Fruit fly (Drosophila melanogaster): ENCODE data around the gene CG43759.

CG43759 gene

DNA sequence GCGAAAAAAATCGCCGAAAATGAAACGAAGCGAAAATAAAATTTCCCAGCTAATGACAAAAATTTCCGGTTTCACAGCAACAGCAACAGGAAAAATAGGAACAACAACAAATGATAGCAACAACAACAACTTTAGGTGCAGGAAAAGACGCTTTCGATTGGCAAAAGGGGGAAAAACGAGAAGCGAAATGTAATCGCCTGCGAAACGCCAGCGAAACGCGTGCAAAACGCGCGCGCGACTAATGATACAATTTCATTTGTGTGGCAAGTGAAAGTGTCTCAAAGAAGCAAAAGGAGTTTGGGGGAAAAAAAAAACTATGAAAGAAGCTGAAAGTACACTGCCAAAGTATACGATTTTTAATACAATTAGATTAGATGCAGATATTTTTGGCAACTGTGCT lies 11.8 kb downstream of the CG43759 start:
- TF ChIP-seq CG17801 (GFP tag; optimal IDR thresholded peaks at IDR 0.05; ENCODE audit: partially characterized antibody): no peak

- no peak for TF ChIP-seq CG17801 (GFP tag; optimal IDR thresholded peaks at IDR 0.05; ENCODE audit: partially characterized antibody)
Observed at dm6 chrX:18942648-18943047, 12.5 kb downstream of the CG43759 start.

DNA sequence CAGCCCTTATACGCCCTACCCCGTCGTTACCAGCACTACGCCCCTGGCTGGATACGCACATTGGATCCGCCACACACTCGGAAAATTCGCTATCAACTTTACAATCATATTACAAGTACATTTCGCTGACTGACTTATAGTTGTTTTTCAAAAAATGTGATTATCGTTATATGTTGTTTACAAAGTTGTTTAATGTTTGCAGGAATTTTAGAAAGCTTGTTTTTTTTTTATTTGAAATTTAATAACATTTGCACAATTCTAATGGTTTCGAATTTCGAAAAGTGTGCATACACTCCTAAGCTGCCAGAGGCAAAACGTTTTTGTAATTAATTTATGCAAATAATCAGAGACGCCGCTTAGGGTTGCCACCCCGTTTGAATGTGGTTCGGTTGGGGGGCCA lies 14.0 kb downstream of the CG43759 start:
- TF ChIP-seq CG17801 (GFP tag; optimal IDR thresholded peaks at IDR 0.05; ENCODE audit: partially characterized antibody): no peak

DNA sequence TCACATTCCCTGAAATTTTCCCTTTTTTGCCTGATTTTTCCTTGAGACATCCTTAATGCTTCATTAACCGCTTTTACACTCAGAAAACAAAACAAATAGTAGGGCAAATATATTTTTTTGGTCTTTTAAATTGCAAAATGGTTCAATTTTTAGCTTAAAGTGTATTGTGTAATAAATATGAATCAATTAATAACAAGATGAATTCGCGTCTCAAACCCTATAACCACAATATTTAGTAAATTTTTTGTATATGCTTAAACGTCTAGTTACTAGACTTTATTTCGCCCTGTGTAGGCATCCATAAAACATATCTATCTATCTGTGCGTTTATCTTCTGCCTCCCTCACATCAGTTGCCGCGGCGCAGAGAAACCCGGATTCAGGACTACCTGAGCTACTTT lies 16.7 kb downstream of the CG43759 start:
- TF ChIP-seq CG17801 (GFP tag; optimal IDR thresholded peaks at IDR 0.05; ENCODE audit: partially characterized antibody): no peak

dm6 chrX:18951220-18951867 lies 21.2 kb downstream of the CG43759 start:
- no peak for TF ChIP-seq CG17801 (GFP tag; optimal IDR thresholded peaks at IDR 0.05; ENCODE audit: partially characterized antibody)

DNA sequence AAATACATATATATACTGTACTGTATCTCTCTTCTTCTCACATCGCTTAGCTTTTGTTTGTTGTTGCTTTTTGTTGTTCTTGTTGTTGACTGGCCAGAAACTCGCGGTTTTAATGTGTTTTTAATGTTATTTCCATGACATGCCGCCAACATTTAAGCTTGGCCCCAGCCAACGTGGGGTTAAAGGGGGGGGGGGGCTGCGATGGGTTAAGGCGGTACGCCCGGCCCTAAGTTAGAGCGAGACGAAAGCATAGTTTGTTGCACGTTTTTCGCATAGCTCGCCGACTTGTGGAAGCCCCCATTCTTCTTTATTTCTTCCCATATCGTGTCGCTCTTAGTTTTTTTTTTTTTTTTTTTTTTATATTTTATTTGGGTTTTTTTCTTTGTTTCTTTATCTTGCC lies 26.5 kb downstream of the CG43759 start:
- no peak for TF ChIP-seq CG17801 (GFP tag; optimal IDR thresholded peaks at IDR 0.05; ENCODE audit: partially characterized antibody)

DNA sequence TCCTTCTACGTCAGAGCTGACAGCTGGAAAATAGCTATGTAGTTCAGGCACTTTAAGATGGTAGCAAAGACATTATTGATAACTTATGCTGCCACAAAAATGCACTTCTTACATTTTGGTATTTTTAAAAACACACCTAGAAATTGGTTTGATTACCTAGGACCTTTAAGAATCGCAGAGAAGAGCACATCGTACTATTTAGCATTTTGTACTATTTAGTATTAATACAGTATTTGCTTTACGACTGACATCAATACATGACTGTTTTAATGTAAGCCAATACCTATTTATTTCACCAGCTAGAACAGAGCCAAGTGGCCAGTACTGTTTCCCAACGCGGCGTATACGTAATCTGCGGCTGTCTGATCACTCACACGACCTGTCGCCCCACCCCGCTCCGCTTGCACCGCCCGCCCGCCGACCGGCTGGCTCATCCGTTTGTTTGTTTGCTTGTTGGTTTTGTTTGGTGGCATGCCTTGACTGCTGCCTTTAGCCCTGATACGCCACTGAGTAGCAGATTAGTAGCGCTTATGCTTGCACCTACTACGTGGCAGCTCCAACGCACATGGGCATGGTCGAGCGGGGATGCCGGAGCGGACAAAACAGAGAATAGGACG lies 42.9 kb downstream of the CG43759 start:
- no peak for TF ChIP-seq CG17801 (GFP tag; optimal IDR thresholded peaks at IDR 0.05; ENCODE audit: partially characterized antibody)

DNA sequence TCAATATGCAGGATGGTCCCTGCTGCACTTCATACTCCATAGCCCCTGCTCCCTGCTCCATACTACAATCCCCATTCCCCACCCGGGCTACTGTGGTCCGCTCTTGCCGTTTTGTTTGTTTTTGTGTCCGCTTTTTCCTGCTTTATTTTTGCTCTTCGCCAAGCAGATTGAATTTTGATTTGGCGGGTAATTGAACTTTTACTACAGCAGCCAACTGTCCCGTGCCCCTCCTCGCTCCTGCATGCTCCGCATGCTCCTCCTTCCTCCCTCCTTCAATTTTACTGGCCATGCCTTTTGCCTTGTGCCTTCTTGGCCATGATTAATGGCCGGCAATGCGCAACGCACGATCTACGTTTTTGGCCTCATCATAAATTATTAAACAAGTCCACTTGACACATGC lies 44.5 kb downstream of the CG43759 start:
- no peak for TF ChIP-seq CG17801 (GFP tag; optimal IDR thresholded peaks at IDR 0.05; ENCODE audit: partially characterized antibody)

dm6 chrX:18980215-18980786 lies 50.2 kb downstream of the CG43759 start:
- no peak for TF ChIP-seq CG17801 (GFP tag; optimal IDR thresholded peaks at IDR 0.05; ENCODE audit: partially characterized antibody)

dm6 chrX:18985208-18985861 lies 55.2 kb downstream of the CG43759 start:
- TF ChIP-seq CG17801 (GFP tag; optimal IDR thresholded peaks at IDR 0.05; ENCODE audit: partially characterized antibody): no peak

dm6 chrX:18991297-18991844 lies 61.2 kb downstream of the CG43759 start:
- TF ChIP-seq CG17801 (GFP tag; optimal IDR thresholded peaks at IDR 0.05; ENCODE audit: partially characterized antibody): no peak

dm6 chrX:18992867-18993532 lies 62.9 kb downstream of the CG43759 start:
- TF ChIP-seq CG17801 (GFP tag; optimal IDR thresholded peaks at IDR 0.05; ENCODE audit: partially characterized antibody): no peak

- TF ChIP-seq CG17801 (GFP tag; optimal IDR thresholded peaks at IDR 0.05; ENCODE audit: partially characterized antibody): no peak
Observed at dm6 chrX:18996671-18997070, 66.5 kb downstream of the CG43759 start.

dm6 chrX:19004739-19005138 lies 74.6 kb downstream of the CG43759 start:
- no peak for TF ChIP-seq CG17801 (GFP tag; optimal IDR thresholded peaks at IDR 0.05; ENCODE audit: partially characterized antibody)

- no peak for TF ChIP-seq CG17801 (GFP tag; optimal IDR thresholded peaks at IDR 0.05; ENCODE audit: partially characterized antibody)
Observed at dm6 chrX:19008882-19009281, 78.7 kb downstream of the CG43759 start.

Measured in ovary, adult (tissue).